Worm (Caenorhabditis elegans) whole organism, L3 larva: ENCODE data around the gene Y37E11B.5.

Experiments
- ZK546.5 ChIP-seq: sonication (generic microtip); optimal IDR thresholded peaks from 2 replicates; lab custom pipeline; 2017; ENCODE audit warnings: missing biosample characterization, missing genetic modification characterization
- aly-2 ChIP-seq: fragments of 150-350 bp; optimal IDR thresholded peaks from 2 replicates; lab custom pipeline; 2014; ENCODE audit warnings: missing biosample characterization, missing genetic modification characterization
- ama-1 ChIP-seq: fragments of 150-350 bp; optimal IDR thresholded peaks from 2 replicates; lab custom pipeline; 2018
- ceh-16 ChIP-seq: sonication (generic microtip); optimal IDR thresholded peaks from 2 replicates; lab custom pipeline; 2017; ENCODE audit warnings: missing biosample characterization, missing genetic modification characterization
- ceh-28 ChIP-seq: fragments of 150-350 bp; optimal IDR thresholded peaks from 2 replicates; lab custom pipeline; 2014; ENCODE audit warnings: missing biosample characterization, missing genetic modification reagents, missing genetic modification characterization
- ceh-82 ChIP-seq: fragments of 150-350 bp; optimal IDR thresholded peaks from 2 replicates; lab custom pipeline; 2014; ENCODE audit warnings: missing biosample characterization, missing genetic modification characterization
- egl-27 ChIP-seq: sonication (generic microtip); optimal IDR thresholded peaks from 4 replicates; lab custom pipeline; 2017; ENCODE audit warnings: missing biosample characterization, missing genetic modification reagents, missing genetic modification characterization
- egl-5 ChIP-seq: fragments of 150-350 bp; optimal IDR thresholded peaks from 2 replicates; lab custom pipeline; 2017; ENCODE audit warnings: missing biosample characterization, missing genetic modification reagents, missing genetic modification characterization, inconsistent platforms
- elt-1 ChIP-seq: fragments of 150-350 bp; optimal IDR thresholded peaks from 2 replicates; lab custom pipeline; 2014; ENCODE audit warnings: missing biosample characterization, missing genetic modification characterization
- elt-2 ChIP-seq: sonication (generic microtip); optimal IDR thresholded peaks from 2 replicates; lab custom pipeline; 2016; ENCODE audit warnings: missing genetic modification reagents, mild to moderate bottlenecking, missing genetic modification characterization, missing compliant biosample characterization
- elt-3 ChIP-seq, 3 experiments: fragments of 150-350 bp in 1 of 3; sonication (generic microtip) in 2 of 3; optimal IDR thresholded peaks; 2 replicates in 2 of 3; 4 replicates in 1 of 3; lab custom pipeline; 2014 to 2017; ENCODE audit warnings: missing biosample characterization in 3 of 3, missing genetic modification characterization in 3 of 3
- eor-1 ChIP-seq, 2 experiments: fragments of 150-350 bp; optimal IDR thresholded peaks; 2 replicates each; lab custom pipeline; 2014 to 2018; ENCODE audit warnings: missing biosample characterization in 2 of 2, missing genetic modification characterization in 2 of 2
- fkh-10 ChIP-seq: sonication (generic microtip); optimal IDR thresholded peaks from 2 replicates; lab custom pipeline; 2017; ENCODE audit warnings: missing biosample characterization, missing genetic modification reagents, missing genetic modification characterization
- fkh-2 ChIP-seq: fragments of 150-350 bp; optimal IDR thresholded peaks from 2 replicates; lab custom pipeline; 2014; ENCODE audit warnings: missing biosample characterization, missing genetic modification reagents, missing genetic modification characterization
- hmg-11 ChIP-seq: sonication (generic microtip); optimal IDR thresholded peaks from 2 replicates; lab custom pipeline; 2016; ENCODE audit warnings: missing genetic modification characterization, missing compliant biosample characterization
- jun-1 ChIP-seq: fragments of 150-350 bp; optimal IDR thresholded peaks from 2 replicates; lab custom pipeline; 2014; ENCODE audit warnings: missing biosample characterization, missing genetic modification reagents, missing genetic modification characterization
- lin-39 ChIP-seq: fragments of 150-350 bp; optimal IDR thresholded peaks from 2 replicates; lab custom pipeline; 2018; ENCODE audit warnings: missing biosample characterization, missing genetic modification reagents, missing genetic modification characterization
- lsy-12 ChIP-seq: sonication (generic microtip); optimal IDR thresholded peaks from 2 replicates; lab custom pipeline; 2016; ENCODE audit warnings: mild to moderate bottlenecking, missing genetic modification characterization, missing compliant biosample characterization
- mdl-1 ChIP-seq: fragments of 150-350 bp; optimal IDR thresholded peaks from 2 replicates; lab custom pipeline; 2014; ENCODE audit warnings: missing biosample characterization, missing genetic modification characterization
- mml-1 ChIP-seq: fragments of 150-350 bp; sonication (generic microtip); optimal IDR thresholded peaks from 3 replicates; lab custom pipeline; 2014; ENCODE audit warnings: missing biosample characterization, missing genetic modification characterization
- nfya-1 ChIP-seq: sonication (generic microtip); optimal IDR thresholded peaks from 2 replicates; lab custom pipeline; 2017; ENCODE audit warnings: missing genetic modification characterization, mild to moderate bottlenecking, missing compliant biosample characterization, antibody characterized with exemption, moderate library complexity; ENCODE audit not compliant: insufficient read depth
- nhr-11 ChIP-seq: fragments of 150-350 bp; optimal IDR thresholded peaks from 2 replicates; lab custom pipeline; 2014; ENCODE audit warnings: missing biosample characterization, missing genetic modification characterization
- nhr-12 ChIP-seq: fragments of 150-350 bp; optimal IDR thresholded peaks from 2 replicates; lab custom pipeline; 2014; ENCODE audit warnings: missing biosample characterization, missing genetic modification characterization
- nhr-23 ChIP-seq: fragments of 150-350 bp; optimal IDR thresholded peaks from 2 replicates; lab custom pipeline; 2014; ENCODE audit warnings: missing biosample characterization, missing genetic modification reagents, missing genetic modification characterization
- nhr-237 ChIP-seq: fragments of 150-350 bp; optimal IDR thresholded peaks from 2 replicates; lab custom pipeline; 2014; ENCODE audit warnings: missing biosample characterization, missing genetic modification characterization
- nhr-25 ChIP-seq: sonication (generic microtip); optimal IDR thresholded peaks from 2 replicates; lab custom pipeline; 2017; ENCODE audit warnings: missing biosample characterization, missing genetic modification characterization
- nhr-43 ChIP-seq: sonication (generic microtip); optimal IDR thresholded peaks from 2 replicates; lab custom pipeline; 2016; ENCODE audit warnings: mild to moderate bottlenecking, missing genetic modification characterization, missing compliant biosample characterization; ENCODE audit not compliant: poor library complexity, severe bottlenecking
- nhr-67 ChIP-seq: fragments of 150-350 bp; optimal IDR thresholded peaks from 2 replicates; lab custom pipeline; 2014; ENCODE audit warnings: missing biosample characterization, missing genetic modification characterization
- nhr-76 ChIP-seq: fragments of 150-350 bp; sonication (generic microtip); optimal IDR thresholded peaks from 5 replicates; lab custom pipeline; 2014; ENCODE audit warnings: missing biosample characterization, missing genetic modification characterization
- nhr-77 ChIP-seq: fragments of 150-350 bp; optimal IDR thresholded peaks from 2 replicates; lab custom pipeline; 2014; ENCODE audit warnings: missing biosample characterization, missing genetic modification characterization
- pqm-1 ChIP-seq: fragments of 150-350 bp; optimal IDR thresholded peaks from 2 replicates; lab custom pipeline; 2017; ENCODE audit warnings: missing biosample characterization, missing genetic modification characterization, inconsistent platforms
- sea-2 ChIP-seq: fragments of 150-350 bp; sonication (generic microtip); optimal IDR thresholded peaks from 4 replicates; lab custom pipeline; 2014; ENCODE audit warnings: missing biosample characterization, missing genetic modification reagents, missing genetic modification characterization
- snpc-4 ChIP-seq: fragments of 150-350 bp; optimal IDR thresholded peaks from 2 replicates; lab custom pipeline; 2014; ENCODE audit warnings: missing biosample characterization, missing genetic modification characterization
- tbx-2 ChIP-seq: sonication (generic microtip); optimal IDR thresholded peaks from 2 replicates; lab custom pipeline; 2016; ENCODE audit warnings: mild to moderate bottlenecking, missing genetic modification characterization, missing compliant biosample characterization
- zag-1 ChIP-seq: fragments of 150-350 bp; optimal IDR thresholded peaks from 2 replicates; lab custom pipeline; 2014; ENCODE audit warnings: missing biosample characterization, missing genetic modification characterization

Gene Y37E11B.5

ce11 chrIV:3611845-3612244 is 13.5 kb upstream of the Y37E11B.5 start (continued):
- peak; percentile 43 for TF ChIP-seq mdl-1 (tag; lab: Kevin White, UChicago)
- TF ChIP-seq nhr-23 (tag; lab: Kevin White, UChicago): no peak
- no peak for TF ChIP-seq lin-39 (tag; lab: Kevin White, UChicago)
- no peak for TF ChIP-seq egl-5 (tag; lab: Kevin White, UChicago)
- TF ChIP-seq lsy-12 (tag; lab: Kevin White, UChicago): no peak
- TF ChIP-seq snpc-4: no peak
- no peak for TF ChIP-seq ceh-16
- no peak for TF ChIP-seq ama-1
- no peak for TF ChIP-seq elt-1 (tag; lab: Kevin White, UChicago)
- TF ChIP-seq nhr-77 (tag; lab: Kevin White, UChicago): no peak

- TF ChIP-seq sea-2 (GFP tag; lab: Kevin White, UChicago) (no peak), nhr-77 (tag; lab: Kevin White, UChicago) (no peak), egl-5 (tag; lab: Kevin White, UChicago) (no peak), hmg-11 (no peak), elt-2 (tag; lab: Kevin White, UChicago) (no peak), nhr-23 (tag; lab: Kevin White, UChicago) (no peak), ceh-16 (no peak), snpc-4 (no peak), nhr-76 (no peak), nhr-25 (tag; lab: Kevin White, UChicago) (no peak), tbx-2 (tag; lab: Kevin White, UChicago) (no peak), lsy-12 (tag; lab: Kevin White, UChicago) (no peak), elt-3 (tag; optimal IDR thresholded peaks at IDR 0.05; lab: Kevin White, UChicago) (no peak), pqm-1 (tag; lab: Kevin White, UChicago) (no peak), nhr-43 (tag; lab: Kevin White, UChicago) (no peak), elt-1 (tag; lab: Kevin White, UChicago) (no peak)
These were observed 12.6 kb upstream of the Y37E11B.5 start for ce11 chrIV:3610987-3611386.

ce11 chrIV:3608547-3609222 is 10.3 kb upstream of the Y37E11B.5 start:
- no peak for TF ChIP-seq elt-1 (tag; lab: Kevin White, UChicago)
- TF ChIP-seq elt-2 (tag; lab: Kevin White, UChicago): peak; percentile 18

ce11 chrIV:3606285-3606834 is 8.0 kb upstream of the Y37E11B.5 start, which contains the start of the genes Y37E11B.10 and kgb-2:
Y37E11B.10 (minus strand) TSS chrIV:3606466.
kgb-2 (plus strand) TSS chrIV:3606784.
- TF ChIP-seq elt-2 (tag; lab: Kevin White, UChicago) (peak; percentile 59), ceh-82 (tag; lab: Kevin White, UChicago) (no peak)

- TF ChIP-seq sea-2 (GFP tag; lab: Kevin White, UChicago): no peak
- TF ChIP-seq mml-1 (tag; lab: Kevin White, UChicago): no peak
- TF ChIP-seq nhr-12: no peak
- no peak for TF ChIP-seq aly-2 (tag; lab: Kevin White, UChicago)
- no peak for TF ChIP-seq pqm-1 (tag; lab: Kevin White, UChicago)
- TF ChIP-seq fkh-10 (GFP tag; lab: Kevin White, UChicago): no peak
- TF ChIP-seq zag-1 (tag; lab: Kevin White, UChicago): no peak
- no peak for TF ChIP-seq nhr-11 (tag; lab: Kevin White, UChicago)
- no peak for TF ChIP-seq snpc-4
- TF ChIP-seq tbx-2 (tag; lab: Kevin White, UChicago): no peak
- TF ChIP-seq egl-27 (tag; lab: Kevin White, UChicago): no peak
- TF ChIP-seq nhr-67 (tag; lab: Kevin White, UChicago): no peak
These were observed 5.8 kb upstream of the Y37E11B.5 start for ce11 chrIV:3604104-3604503.

ce11 chrIV:3601846-3602245 is 3.5 kb upstream of the Y37E11B.5 start:
- TF ChIP-seq nhr-23 (tag; lab: Kevin White, UChicago) (no peak), nhr-237 (tag; lab: Kevin White, UChicago) (no peak), nhr-25 (tag; lab: Kevin White, UChicago) (no peak), nhr-11 (tag; lab: Kevin White, UChicago) (no peak), elt-3 (tag; optimal IDR thresholded peaks at IDR 0.05; lab: Kevin White, UChicago) (no peak), nfya-1 (tag; lab: Kevin White, UChicago) (no peak), jun-1 (tag; lab: Kevin White, UChicago) (no peak), nhr-12 (no peak), elt-2 (tag; lab: Kevin White, UChicago) (no peak), nhr-43 (tag; lab: Kevin White, UChicago) (no peak), elt-1 (tag; lab: Kevin White, UChicago) (no peak), fkh-10 (GFP tag; lab: Kevin White, UChicago) (no peak), snpc-4 (no peak), ZK546.5 (tag; lab: Kevin White, UChicago) (no peak), fkh-2 (tag; lab: Kevin White, UChicago) (no peak), mml-1 (tag; lab: Kevin White, UChicago) (no peak), ceh-28 (no peak), pqm-1 (tag; lab: Kevin White, UChicago) (no peak), eor-1 (tag; optimal IDR thresholded peaks at IDR 0.05; lab: Kevin White, UChicago) (no peak)
